Fruit fly (Drosophila melanogaster) whole organism: ENCODE results near the gene MED15.
A peak's percentile ranks its signal among the peaks of the same experiment; 100 is the strongest.

ENCODE experiments used
- CG8478 ChIP-seq: fragments of >200 bp; optimal IDR thresholded peaks from 2 replicates; lab custom pipeline; 2018; ENCODE audit warnings: inconsistent platforms
- Dll ChIP-seq: fragments of >200 bp; optimal IDR thresholded peaks from 2 replicates; lab custom pipeline; 2017
- EcR ChIP-seq, 2 experiments: fragments of >200 bp; optimal IDR thresholded peaks; 2 replicates each; lab custom pipeline; 2017; ENCODE audit warnings: missing biosample characterization in 2 of 2, missing genetic modification characterization in 2 of 2, missing genetic modification reagents in 2 of 2
- pan ChIP-seq: fragments of >200 bp; optimal IDR thresholded peaks from 2 replicates; lab custom pipeline; 2017
- psq ChIP-seq: fragments of >200 bp; optimal IDR thresholded peaks from 2 replicates; lab custom pipeline; 2017
- usp ChIP-seq: fragments of >200 bp; optimal IDR thresholded peaks from 2 replicates; lab custom pipeline; 2017; ENCODE audit warnings: missing biosample characterization, missing genetic modification characterization, mixed read lengths

The MED15 gene

DNA sequence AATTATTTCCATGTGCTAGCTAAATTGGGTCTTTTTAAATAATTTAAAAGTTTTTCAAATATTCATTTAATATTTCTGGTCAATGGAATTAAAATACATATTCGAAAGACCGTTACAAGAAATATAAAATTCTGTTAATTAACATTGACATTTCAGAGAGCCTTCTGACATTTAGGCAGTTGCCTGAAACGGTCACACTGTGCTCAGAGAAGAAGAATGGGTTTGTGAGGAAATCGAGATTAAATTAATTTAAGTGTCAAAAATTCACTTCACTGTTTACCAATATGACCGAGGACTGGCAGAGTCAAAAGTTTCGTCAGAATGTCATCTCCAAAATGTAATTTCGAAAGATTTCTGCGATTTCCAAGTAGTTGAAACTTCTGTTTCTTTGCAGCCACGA, at the start of gene MED15:
TSS of gene MED15 (plus strand) at position 185 of the 400 bp plus-strand sequence.
- no peak for TF ChIP-seq Dll (lab: Kevin White, UChicago)
- no peak for TF ChIP-seq usp (GFP tag; lab: Kevin White, UChicago)
- TF ChIP-seq EcR (GFP tag; optimal IDR thresholded peaks at IDR 0.05; lab: Kevin White, UChicago), result no peak
- no peak for TF ChIP-seq CG8478 (lab: Kevin White, UChicago)
- TF ChIP-seq pan (lab: Kevin White, UChicago), result no peak
- no peak for TF ChIP-seq psq (lab: Kevin White, UChicago)

DNA sequence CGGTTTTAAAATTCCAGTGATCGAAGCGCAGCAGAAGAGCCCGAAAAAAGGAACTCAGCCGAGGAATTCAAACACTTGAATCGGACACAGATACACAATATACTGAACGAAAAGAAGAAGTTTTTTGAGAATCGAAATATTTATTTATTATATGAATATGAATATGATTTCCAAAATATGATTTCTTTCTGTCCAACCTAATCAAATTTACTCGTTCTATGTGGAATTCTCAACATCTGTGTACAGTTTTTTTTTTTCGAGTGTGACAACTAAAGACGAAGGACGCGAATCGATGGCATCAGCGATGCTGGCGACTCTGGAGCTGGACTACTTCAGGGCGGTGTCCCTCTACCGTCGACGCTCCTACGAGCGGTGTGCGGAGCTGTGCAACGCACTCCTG, 49.7 kb upstream of the MED15 start:
- no peak for TF ChIP-seq usp (GFP tag; lab: Kevin White, UChicago)
- TF ChIP-seq Dll (lab: Kevin White, UChicago), result no peak
- no peak for TF ChIP-seq pan (lab: Kevin White, UChicago)
- TF ChIP-seq EcR (GFP tag; optimal IDR thresholded peaks at IDR 0.05; lab: Kevin White, UChicago), result no peak
- TF ChIP-seq psq (lab: Kevin White, UChicago), result no peak
- no peak for TF ChIP-seq CG8478 (lab: Kevin White, UChicago)

DNA sequence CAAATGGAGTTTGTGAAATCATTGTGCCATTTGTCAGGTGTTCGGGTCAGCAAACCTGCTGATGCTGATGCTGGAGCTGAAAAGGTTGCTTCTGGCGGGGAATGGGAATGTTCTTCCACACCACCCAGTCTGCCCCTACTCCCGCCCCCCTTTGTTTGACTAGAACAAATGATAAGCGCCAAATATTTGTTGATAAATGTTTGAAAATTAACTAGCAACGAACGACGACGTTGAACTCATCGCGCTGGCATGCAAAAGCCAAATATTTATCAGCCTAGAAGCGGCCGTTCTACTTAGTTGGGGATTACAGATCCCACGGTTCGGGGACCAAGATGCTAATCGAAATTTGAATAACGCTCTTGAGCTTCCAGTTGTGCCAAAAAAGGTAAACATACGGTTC, 47.3 kb upstream of the MED15 start:
- no peak for TF ChIP-seq CG8478 (lab: Kevin White, UChicago)
- TF ChIP-seq usp (GFP tag; lab: Kevin White, UChicago), result no peak
- no peak for TF ChIP-seq pan (lab: Kevin White, UChicago)
- TF ChIP-seq EcR (GFP tag; optimal IDR thresholded peaks at IDR 0.05; lab: Kevin White, UChicago), result no peak
- no peak for TF ChIP-seq Dll (lab: Kevin White, UChicago)
- no peak for TF ChIP-seq psq (lab: Kevin White, UChicago)

DNA sequence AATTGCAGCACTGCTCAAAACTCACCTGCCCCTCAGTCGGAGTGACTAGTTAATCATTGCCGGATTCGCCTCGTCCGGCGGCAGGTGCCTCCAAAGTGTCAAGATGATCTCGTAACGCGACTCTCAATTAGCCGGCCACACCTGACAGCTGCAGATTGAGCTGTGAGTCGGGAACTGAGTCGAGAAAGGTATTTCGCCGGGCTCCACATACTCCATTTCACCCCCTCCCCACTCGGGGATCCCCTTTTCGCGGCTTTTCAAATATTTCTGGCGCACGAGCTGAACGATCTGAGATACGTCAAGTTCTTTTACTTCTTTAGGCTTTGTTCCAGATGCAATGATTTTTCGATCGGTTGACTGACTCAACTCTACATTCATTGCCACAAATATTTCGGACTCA, 46.4 kb upstream of the MED15 start:
- TF ChIP-seq CG8478 (lab: Kevin White, UChicago), result no peak

DNA sequence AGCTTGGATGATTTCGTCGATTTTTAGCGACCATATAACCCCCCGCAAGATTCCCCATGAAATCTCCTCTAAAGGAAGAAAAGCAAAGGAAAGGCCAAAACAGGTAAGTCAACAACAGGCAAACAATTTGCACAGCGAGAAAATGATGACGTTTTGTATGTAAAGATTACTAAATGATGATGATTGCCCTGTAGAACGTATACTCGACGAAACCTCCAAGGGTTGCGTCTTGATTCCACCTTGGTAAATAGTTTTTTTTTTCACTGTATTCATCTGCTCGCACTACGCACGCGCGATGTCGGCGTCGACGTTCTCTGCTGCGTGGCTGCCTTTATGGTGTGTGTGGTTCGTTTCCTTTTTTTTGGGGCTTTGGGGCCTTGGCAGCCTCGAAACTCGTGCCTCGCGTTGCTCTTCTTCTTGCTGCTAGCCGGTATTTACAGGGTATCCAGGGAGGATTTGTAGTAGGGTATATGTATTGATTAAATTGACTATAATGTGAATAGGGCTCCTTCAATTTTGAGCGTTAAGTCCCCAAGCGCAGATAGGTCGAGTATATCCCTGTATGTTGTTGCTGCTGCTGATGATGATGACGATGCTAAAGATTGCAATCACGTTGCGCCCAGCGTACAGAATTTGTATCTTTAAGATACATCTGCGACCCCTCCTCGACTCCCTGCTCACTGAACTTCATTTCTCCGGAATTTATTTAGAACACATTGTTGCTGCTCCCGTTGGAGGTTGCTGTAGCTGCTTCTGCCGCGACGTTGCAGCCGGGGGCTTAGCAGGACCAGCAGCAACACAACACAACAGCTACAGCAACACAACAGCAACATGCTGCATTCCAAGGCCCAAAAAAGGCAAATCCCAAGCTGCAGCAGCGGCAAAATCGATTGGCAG, 45.2 kb upstream of the MED15 start:
- TF ChIP-seq usp (GFP tag; lab: Kevin White, UChicago) (no peak), Dll (lab: Kevin White, UChicago) (no peak), EcR (GFP tag; optimal IDR thresholded peaks at IDR 0.05; lab: Kevin White, UChicago) (no peak), pan (lab: Kevin White, UChicago) (peak; percentile 40)

DNA sequence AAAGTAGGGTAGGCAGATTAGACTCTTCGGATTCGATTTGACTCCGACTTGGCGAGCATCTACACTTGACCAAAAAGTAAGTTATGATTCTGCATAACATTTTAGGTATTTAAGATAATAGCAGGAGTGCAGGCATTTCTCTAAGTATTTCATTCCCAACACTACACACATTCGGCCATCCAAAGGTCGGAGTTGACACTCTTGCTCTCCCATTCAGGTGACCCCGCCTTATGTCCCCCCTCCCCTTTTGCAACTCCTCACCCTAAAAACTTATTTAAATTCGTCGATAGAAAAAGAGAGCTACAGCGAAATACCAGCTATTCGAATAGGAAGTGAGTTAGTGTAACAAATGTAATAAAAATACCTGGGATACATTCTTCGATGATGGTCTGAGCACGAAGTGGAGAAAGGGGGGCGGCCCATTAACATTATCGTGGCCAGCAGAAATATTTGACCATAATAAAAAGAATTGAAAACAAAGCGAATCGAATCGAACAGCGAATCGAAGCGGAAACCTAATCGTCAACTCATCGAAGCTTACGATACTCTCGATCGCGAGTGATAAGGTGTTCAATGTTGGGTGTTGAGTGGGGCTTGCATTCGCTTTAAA, 44.3 kb upstream of the MED15 start:
- TF ChIP-seq CG8478 (lab: Kevin White, UChicago) (no peak), usp (GFP tag; lab: Kevin White, UChicago) (no peak), psq (lab: Kevin White, UChicago) (no peak)

DNA sequence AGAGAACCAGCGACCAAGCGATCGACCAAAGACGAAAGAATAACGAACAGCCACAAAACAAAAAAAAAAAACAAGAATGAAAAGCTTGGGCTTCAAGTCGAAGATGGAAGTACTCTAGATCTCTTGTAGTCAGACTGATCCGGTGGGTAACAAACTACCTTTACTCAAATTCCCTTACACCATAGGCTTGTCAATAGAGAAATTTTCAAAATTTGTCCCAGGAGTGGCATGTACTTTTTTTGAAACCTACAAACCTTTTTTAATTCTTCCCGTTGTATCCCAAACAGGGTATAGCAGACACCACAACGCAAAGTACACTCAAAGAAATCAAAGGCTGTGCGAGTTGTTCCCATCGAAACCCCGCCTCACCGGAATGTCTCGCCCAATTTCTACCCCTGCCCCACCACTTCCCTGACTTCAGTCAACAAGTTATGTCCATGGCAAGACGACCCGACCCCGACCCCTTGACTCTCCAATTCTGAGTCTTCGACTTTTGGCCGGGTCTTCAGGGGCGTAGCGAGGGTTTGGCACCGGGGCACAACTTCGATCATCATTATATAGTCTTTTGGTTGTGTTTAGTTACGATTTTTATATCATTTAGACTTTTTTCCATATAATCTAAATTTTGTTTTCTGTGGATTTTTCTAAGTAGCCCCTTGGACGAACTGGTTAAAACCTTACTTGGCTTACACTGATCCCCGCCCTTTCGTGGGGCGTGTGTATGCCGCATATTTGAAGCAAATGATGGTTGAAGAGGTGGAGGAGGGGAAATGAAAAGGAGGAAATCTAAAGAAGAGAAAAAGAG, 42.9 kb upstream of the MED15 start:
- TF ChIP-seq usp (GFP tag; lab: Kevin White, UChicago) (no peak), pan (lab: Kevin White, UChicago) (peak; percentile 68), Dll (lab: Kevin White, UChicago) (no peak)

DNA sequence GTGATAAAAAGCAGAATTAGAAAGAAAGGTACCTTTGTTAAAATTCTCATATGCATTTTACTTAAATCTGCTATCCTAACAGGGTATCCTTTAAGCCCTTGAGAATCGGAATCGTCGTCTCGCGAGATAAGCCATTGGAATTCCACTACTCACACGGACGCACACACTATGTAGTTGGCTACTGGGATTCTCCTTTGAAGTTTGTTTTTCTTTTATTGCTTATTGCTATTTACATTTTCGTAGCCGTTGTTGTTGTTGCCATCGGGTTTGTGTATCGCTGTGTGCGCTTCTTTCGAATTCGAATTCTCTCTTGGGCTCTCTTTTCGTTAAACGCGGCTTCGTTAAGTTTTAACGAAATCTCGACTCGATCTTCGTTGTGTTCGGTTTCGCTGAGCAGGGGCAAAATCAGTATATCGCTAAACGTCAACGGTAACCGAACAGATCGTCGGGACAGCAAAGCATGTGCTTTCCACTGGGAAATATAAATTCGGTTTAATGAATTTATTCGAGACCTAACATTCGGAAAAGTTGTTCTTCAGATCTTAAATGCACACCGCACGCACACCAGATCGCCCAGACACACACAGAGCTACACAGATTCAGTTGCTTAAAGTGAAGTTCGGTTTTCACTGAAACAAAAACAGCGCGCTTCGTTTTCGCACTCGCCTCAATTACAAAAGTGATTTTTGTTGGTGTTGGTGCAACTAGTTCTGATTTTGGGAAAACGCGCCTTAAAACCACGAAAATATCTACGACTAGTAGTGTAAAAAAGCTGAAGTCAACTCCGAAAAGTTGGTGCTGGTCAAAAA, 41.8 kb upstream of the MED15 start, which contains the start of gene ex:
TSS of gene ex (plus strand) at position 408 of the 809 bp plus-strand sequence.
- TF ChIP-seq usp (GFP tag; lab: Kevin White, UChicago) (no peak), EcR (GFP tag; optimal IDR thresholded peaks at IDR 0.05; lab: Kevin White, UChicago) (no peak), pan (lab: Kevin White, UChicago) (no peak), Dll (lab: Kevin White, UChicago) (no peak), psq (lab: Kevin White, UChicago) (no peak), CG8478 (lab: Kevin White, UChicago) (no peak)

DNA sequence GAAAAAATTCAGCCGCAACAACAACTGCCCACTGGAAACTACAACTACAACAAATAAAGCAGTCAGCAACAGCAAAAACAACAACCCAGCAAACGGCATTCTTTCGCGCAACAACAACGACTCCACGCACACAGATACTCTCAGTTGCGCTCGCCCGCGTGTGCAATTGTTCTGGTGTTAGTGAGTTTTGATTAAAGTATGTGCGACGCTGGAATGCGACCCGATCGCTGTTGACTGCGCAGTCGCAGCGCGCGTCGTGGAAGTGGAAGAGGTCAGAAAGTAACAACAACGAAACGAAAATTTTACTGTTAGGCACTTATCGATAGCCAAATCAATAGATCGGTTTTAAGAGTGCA, 41.2 kb upstream of the MED15 start:
- no peak for TF ChIP-seq psq (lab: Kevin White, UChicago)
- TF ChIP-seq CG8478 (lab: Kevin White, UChicago), result no peak
- no peak for TF ChIP-seq pan (lab: Kevin White, UChicago)
- no peak for TF ChIP-seq Dll (lab: Kevin White, UChicago)
- TF ChIP-seq EcR (GFP tag; optimal IDR thresholded peaks at IDR 0.05; lab: Kevin White, UChicago), result no peak
- TF ChIP-seq usp (GFP tag; lab: Kevin White, UChicago), result no peak

DNA sequence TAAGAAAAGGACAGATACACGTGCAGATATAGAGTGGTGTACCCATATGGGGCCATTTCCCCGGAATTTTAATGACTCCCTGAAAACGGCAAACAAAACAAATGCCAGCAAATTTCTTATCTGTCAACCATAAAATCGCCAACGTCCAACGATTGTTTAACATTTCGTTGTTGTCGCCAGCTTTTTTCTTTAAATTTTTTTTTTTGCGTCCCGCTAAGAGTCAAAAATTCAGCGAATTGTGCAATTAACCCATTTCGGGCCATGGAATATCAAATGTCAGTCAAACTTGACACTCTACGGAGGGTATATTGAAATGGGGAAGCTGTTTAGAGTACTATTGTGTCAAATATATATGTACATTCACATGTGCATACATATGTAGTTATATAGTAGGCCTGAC, 40.7 kb upstream of the MED15 start:
- TF ChIP-seq EcR (GFP tag; optimal IDR thresholded peaks at IDR 0.05; lab: Kevin White, UChicago) (no peak), psq (lab: Kevin White, UChicago) (no peak), CG8478 (lab: Kevin White, UChicago) (no peak), Dll (lab: Kevin White, UChicago) (no peak), usp (GFP tag; lab: Kevin White, UChicago) (no peak), pan (lab: Kevin White, UChicago) (no peak)
